Worm (Caenorhabditis elegans): ENCODE data around the gene nid-1.

- TF ChIP-seq eor-1 (tag; optimal IDR thresholded peaks at IDR 0.05) = no peak
- TF ChIP-seq pha-4 (tag; optimal IDR thresholded peaks at IDR 0.05) = no peak
- no peak for TF ChIP-seq nhr-76 (tag; optimal IDR thresholded peaks at IDR 0.05)
- no peak for TF ChIP-seq lin-15B (tag; optimal IDR thresholded peaks at IDR 0.05)
- no peak for TF ChIP-seq ztf-11 (tag; optimal IDR thresholded peaks at IDR 0.05)
- no peak for TF ChIP-seq mdl-1 (tag; optimal IDR thresholded peaks at IDR 0.05)
- no peak for TF ChIP-seq nhr-11 (tag; optimal IDR thresholded peaks at IDR 0.05)
Measured at ce11 chrV:12901301-12901700, 8.6 kb upstream of the nid-1 start.
